Fruit fly (Drosophila melanogaster): ENCODE results near the gene CG2854.

CG2854 gene

DNA sequence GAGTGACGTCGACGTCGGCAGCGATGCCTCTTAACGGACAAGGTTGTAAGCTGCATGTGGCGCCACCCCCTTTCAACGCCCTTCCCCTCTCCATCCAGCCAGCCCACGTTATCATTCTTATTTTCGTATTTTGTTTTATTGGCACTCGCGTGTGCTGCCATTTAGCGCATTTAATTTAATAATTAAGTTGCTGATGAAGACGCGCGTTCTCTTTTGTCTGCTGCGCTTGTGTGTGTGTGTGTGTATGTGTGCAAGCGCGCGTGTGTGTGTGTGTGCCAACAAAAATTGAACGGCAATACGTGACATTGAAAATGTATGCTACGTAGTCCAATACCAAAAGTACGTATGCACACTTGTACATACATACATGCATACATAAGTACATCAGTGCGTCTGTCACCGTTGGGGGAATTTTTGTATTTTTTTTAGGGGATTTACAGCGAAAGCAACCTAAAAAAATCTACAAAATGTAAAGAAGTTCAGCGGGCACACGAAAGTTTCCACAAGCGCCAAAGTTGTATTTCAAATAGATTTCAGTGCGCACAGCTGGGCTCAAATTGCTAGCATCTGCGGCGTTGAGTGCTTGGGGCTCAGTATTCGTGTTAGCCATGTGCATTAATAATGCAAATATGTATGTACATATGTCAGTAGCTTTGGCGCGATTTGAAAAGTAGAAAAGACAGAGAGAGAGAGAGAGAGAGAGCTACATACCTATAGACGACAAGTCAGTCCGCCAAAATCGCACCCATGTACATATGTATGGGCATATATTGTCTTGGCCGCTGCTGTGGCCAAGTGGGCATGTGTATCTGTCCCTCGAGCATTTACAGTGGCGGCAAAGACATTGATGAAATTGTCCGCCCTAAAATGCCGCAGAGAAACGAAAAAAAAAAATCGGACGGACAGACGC is 25.1 kb upstream of the CG2854 start (continued):
- TF ChIP-seq Ets96B (tag; optimal IDR thresholded peaks at IDR 0.05) (peak; percentile 65), Eip75B (GFP tag; optimal IDR thresholded peaks at IDR 0.05) (peak; percentile 74), Sox14 (GFP tag; optimal IDR thresholded peaks at IDR 0.05) (peak; percentile 65), fd85E (GFP tag; optimal IDR thresholded peaks at IDR 0.05) (no peak), CG6276 (GFP tag; optimal IDR thresholded peaks at IDR 0.05) (peak; percentile 75), eg (GFP tag; IDR thresholded peaks at IDR 0.05) (peak; percentile 76), acj6 (GFP tag; optimal IDR thresholded peaks at IDR 0.05) (peak; percentile 68), CG8119 (GFP tag; IDR thresholded peaks at IDR 0.05) (peak; percentile 80), cyc (GFP tag; optimal IDR thresholded peaks at IDR 0.05) (peak; percentile 64), CG8319 (GFP tag; optimal IDR thresholded peaks at IDR 0.05) (peak; percentile 49), OdsH (GFP tag; optimal IDR thresholded peaks at IDR 0.05) (peak; percentile 62), CG32006 (GFP tag; optimal IDR thresholded peaks at IDR 0.05) (peak; percentile 76), Sox102F (GFP tag; optimal IDR thresholded peaks at IDR 0.05) (peak; percentile 69), svp (GFP tag) (peak; percentile 90), salr (GFP tag; optimal IDR thresholded peaks at IDR 0.05) (peak; percentile 36 to 54), CG1621 (tag; optimal IDR thresholded peaks at IDR 0.05) (peak; percentile 62), Smox (GFP tag; optimal IDR thresholded peaks at IDR 0.05) (peak; percentile 73), fkh (GFP tag; optimal IDR thresholded peaks at IDR 0.05) (peak; percentile 33), CG6854 (GFP tag; optimal IDR thresholded peaks at IDR 0.05) (no peak), vri (GFP tag; optimal IDR thresholded peaks at IDR 0.05) (no peak), topi (GFP tag; optimal IDR thresholded peaks at IDR 0.05) (peak; percentile 77), CG9139 (GFP tag; optimal IDR thresholded peaks at IDR 0.05) (no peak), Sox15 (GFP tag; optimal IDR thresholded peaks at IDR 0.05) (peak; percentile 72), CG4318 (GFP tag; optimal IDR thresholded peaks at IDR 0.05) (peak; percentile 65), net (GFP tag; optimal IDR thresholded peaks at IDR 0.05) (peak; percentile 73), dsx (GFP tag; optimal IDR thresholded peaks at IDR 0.05; ENCODE audit: poor library complexity, severe bottlenecking) (peak; percentile 41)

- TF ChIP-seq CG9139 (GFP tag; optimal IDR thresholded peaks at IDR 0.05) = no peak
- TF ChIP-seq lz (GFP tag; optimal IDR thresholded peaks at IDR 0.05) = no peak
- no peak for TF ChIP-seq CG15336 (GFP tag; IDR thresholded peaks at IDR 0.05)
- peak; percentile 81 for TF ChIP-seq vri (GFP tag; optimal IDR thresholded peaks at IDR 0.05)
Measured at dm6 chrX:2302875-2303274, 24.1 kb upstream of the CG2854 start.

dm6 chrX:2303771-2304513 is 23.0 kb upstream of the CG2854 start:
- TF ChIP-seq CG34406 (GFP tag; optimal IDR thresholded peaks at IDR 0.05) = peak; percentile 83
- TF ChIP-seq CG11294 (GFP tag; IDR thresholded peaks at IDR 0.05) = peak; percentile 43; the same call in 1 of the 2 replicates
- peak; percentile 68 for TF ChIP-seq dsx (GFP tag; optimal IDR thresholded peaks at IDR 0.05; ENCODE audit: poor library complexity, severe bottlenecking)
- TF ChIP-seq lz (GFP tag; optimal IDR thresholded peaks at IDR 0.05) = peak; percentile 90
- peak; percentile 84 for TF ChIP-seq CG6276 (GFP tag; optimal IDR thresholded peaks at IDR 0.05)
- TF ChIP-seq CG8119 (GFP tag; IDR thresholded peaks at IDR 0.05) = peak; percentile 90
- TF ChIP-seq esn (GFP tag; optimal IDR thresholded peaks at IDR 0.05) = peak; percentile 92
- TF ChIP-seq CG7368 (GFP tag; optimal IDR thresholded peaks at IDR 0.05) = peak; percentile 74
- TF ChIP-seq acj6 (GFP tag; optimal IDR thresholded peaks at IDR 0.05) = peak; percentile 82
- TF ChIP-seq achi (GFP tag; optimal IDR thresholded peaks at IDR 0.05) = peak; percentile 83
- TF ChIP-seq CG3919 (GFP tag; optimal IDR thresholded peaks at IDR 0.05) = peak; percentile 81
- TF ChIP-seq Eip78C (GFP tag) = peak; percentile 96
- TF ChIP-seq CG3032 (tag; optimal IDR thresholded peaks at IDR 0.05) = peak; percentile 71
- TF ChIP-seq dac (GFP tag; optimal IDR thresholded peaks at IDR 0.05) = peak; percentile 64
- TF ChIP-seq CG6808 (GFP tag; optimal IDR thresholded peaks at IDR 0.05) = peak; percentile 82
- peak; percentile 81 for TF ChIP-seq CG10669 (GFP tag; optimal IDR thresholded peaks at IDR 0.05)
- peak; percentile 54 for TF ChIP-seq Eip93F (GFP tag; optimal IDR thresholded peaks at IDR 0.05)
- TF ChIP-seq OdsH (GFP tag; optimal IDR thresholded peaks at IDR 0.05) = peak; percentile 79
- peak; percentile 77 for TF ChIP-seq net (GFP tag; optimal IDR thresholded peaks at IDR 0.05)
- peak; percentile 65 for TF ChIP-seq Blimp-1 (GFP tag; optimal IDR thresholded peaks at IDR 0.05)
- TF ChIP-seq CG11902 (GFP tag; optimal IDR thresholded peaks at IDR 0.05) = peak; percentile 74
- TF ChIP-seq Hr4 (GFP tag; optimal IDR thresholded peaks at IDR 0.05) = peak; percentile 86
- TF ChIP-seq Smox (GFP tag; optimal IDR thresholded peaks at IDR 0.05) = peak; percentile 79
- TF ChIP-seq spab (GFP tag; optimal IDR thresholded peaks at IDR 0.05) = peak; percentile 63
- TF ChIP-seq svp (GFP tag) = peak; percentile 94
- TF ChIP-seq fkh (GFP tag; optimal IDR thresholded peaks at IDR 0.05) = peak; percentile 86
